Worm (Caenorhabditis elegans): Measurements from ENCODE around the gene B0222.1.

B0222.1 gene

ce11 chrV:9133950-9134349 lies at the start of gene B0222.1:
Gene B0222.1, plus strand, starts transcription at chrV:9134255.
- no peak for TF ChIP-seq ref-1 (GFP tag; conservative IDR thresholded peaks at IDR 0.05)
- TF ChIP-seq tab-1 (GFP tag; IDR thresholded peaks at IDR 0.05), result no peak
- TF ChIP-seq cog-1 (tag; optimal IDR thresholded peaks at IDR 0.05), result no peak
- TF ChIP-seq T22C8.4 (GFP tag; IDR thresholded peaks at IDR 0.05), result no peak
- TF ChIP-seq klf-2 (GFP tag; conservative IDR thresholded peaks at IDR 0.05), result no peak
- no peak for TF ChIP-seq flt-1 (GFP tag; IDR thresholded peaks at IDR 0.05)
- TF ChIP-seq ztf-23 (GFP tag; IDR thresholded peaks at IDR 0.05), result no peak
- TF ChIP-seq ztf-29 (GFP tag; IDR thresholded peaks at IDR 0.05), result no peak
- no peak for TF ChIP-seq med-1 (GFP tag; optimal IDR thresholded peaks at IDR 0.05; ENCODE audit: insufficient read depth)

- TF ChIP-seq ref-1 (GFP tag; conservative IDR thresholded peaks at IDR 0.05) (no peak), med-1 (GFP tag; optimal IDR thresholded peaks at IDR 0.05; ENCODE audit: insufficient read depth) (no peak), T22C8.4 (GFP tag; IDR thresholded peaks at IDR 0.05) (no peak), ztf-29 (GFP tag; IDR thresholded peaks at IDR 0.05) (no peak), klf-2 (GFP tag; conservative IDR thresholded peaks at IDR 0.05) (no peak), cog-1 (tag; optimal IDR thresholded peaks at IDR 0.05) (no peak), tab-1 (GFP tag; IDR thresholded peaks at IDR 0.05) (no peak), flt-1 (GFP tag; IDR thresholded peaks at IDR 0.05) (no peak), ztf-23 (GFP tag; IDR thresholded peaks at IDR 0.05) (no peak)
Observed at ce11 chrV:9085845-9086244, 48.2 kb upstream of the B0222.1 start.

ce11 chrV:9088758-9089157 lies 45.3 kb upstream of the B0222.1 start:
- TF ChIP-seq flt-1 (GFP tag; IDR thresholded peaks at IDR 0.05), result peak; percentile 42; the same call in 1 of the 2 replicates
- TF ChIP-seq klf-2 (GFP tag; conservative IDR thresholded peaks at IDR 0.05), result no peak
- TF ChIP-seq ztf-23 (GFP tag; IDR thresholded peaks at IDR 0.05), result 0 out of 2 replicates have a peak, but pooled peaks have one; percentile 7

- TF ChIP-seq tab-1 (GFP tag; IDR thresholded peaks at IDR 0.05), result 0 out of 2 replicates have a peak, but pooled peaks have one; percentile 8
Observed at ce11 chrV:9090824-9091798, 42.9 kb upstream of the B0222.1 start.

- TF ChIP-seq ztf-23 (GFP tag; IDR thresholded peaks at IDR 0.05) (no peak), flt-1 (GFP tag; IDR thresholded peaks at IDR 0.05) (no peak), cog-1 (tag; optimal IDR thresholded peaks at IDR 0.05) (no peak), ztf-29 (GFP tag; IDR thresholded peaks at IDR 0.05) (no peak), klf-2 (GFP tag; conservative IDR thresholded peaks at IDR 0.05) (no peak), med-1 (GFP tag; optimal IDR thresholded peaks at IDR 0.05; ENCODE audit: insufficient read depth) (no peak), ref-1 (GFP tag; conservative IDR thresholded peaks at IDR 0.05) (no peak), T22C8.4 (GFP tag; IDR thresholded peaks at IDR 0.05) (no peak), tab-1 (GFP tag; IDR thresholded peaks at IDR 0.05) (no peak)
Observed at ce11 chrV:9092209-9092608, 41.8 kb upstream of the B0222.1 start, which contains the start of gene T27E4.1. Gene T27E4.1, plus strand, starts transcription at chrV:9092345.

- TF ChIP-seq flt-1 (GFP tag; IDR thresholded peaks at IDR 0.05), result no peak
- no peak for TF ChIP-seq ztf-23 (GFP tag; IDR thresholded peaks at IDR 0.05)
Observed at ce11 chrV:9094060-9094628, 39.9 kb upstream of the B0222.1 start.

- TF ChIP-seq cog-1 (tag; optimal IDR thresholded peaks at IDR 0.05), result no peak
- TF ChIP-seq tab-1 (GFP tag; IDR thresholded peaks at IDR 0.05), result no peak
- TF ChIP-seq flt-1 (GFP tag; IDR thresholded peaks at IDR 0.05), result no peak
- TF ChIP-seq ztf-29 (GFP tag; IDR thresholded peaks at IDR 0.05), result no peak
- TF ChIP-seq T22C8.4 (GFP tag; IDR thresholded peaks at IDR 0.05), result no peak
- TF ChIP-seq ztf-23 (GFP tag; IDR thresholded peaks at IDR 0.05), result no peak
- TF ChIP-seq med-1 (GFP tag; optimal IDR thresholded peaks at IDR 0.05; ENCODE audit: insufficient read depth), result no peak
- TF ChIP-seq klf-2 (GFP tag; conservative IDR thresholded peaks at IDR 0.05), result no peak
- no peak for TF ChIP-seq ref-1 (GFP tag; conservative IDR thresholded peaks at IDR 0.05)
Observed at ce11 chrV:9094976-9095375, 39.1 kb upstream of the B0222.1 start.

ce11 chrV:9095613-9096317 lies 38.3 kb upstream of the B0222.1 start, which contains the start of gene F21C10.10:
Gene F21C10.10, plus strand, starts transcription at chrV:9096267.
- TF ChIP-seq flt-1 (GFP tag; IDR thresholded peaks at IDR 0.05) (0 out of 2 replicates have a peak, but pooled peaks have one; percentile 8), cog-1 (tag; optimal IDR thresholded peaks at IDR 0.05) (peak; percentile 68), ref-1 (GFP tag; conservative IDR thresholded peaks at IDR 0.05) (no peak), ztf-23 (GFP tag; IDR thresholded peaks at IDR 0.05) (no peak)

- TF ChIP-seq ref-1 (GFP tag; conservative IDR thresholded peaks at IDR 0.05) (no peak), ztf-29 (GFP tag; IDR thresholded peaks at IDR 0.05) (no peak), ztf-23 (GFP tag; IDR thresholded peaks at IDR 0.05) (no peak), med-1 (GFP tag; optimal IDR thresholded peaks at IDR 0.05; ENCODE audit: insufficient read depth) (no peak), cog-1 (tag; optimal IDR thresholded peaks at IDR 0.05) (no peak), T22C8.4 (GFP tag; IDR thresholded peaks at IDR 0.05) (no peak), klf-2 (GFP tag; conservative IDR thresholded peaks at IDR 0.05) (no peak)
Observed at ce11 chrV:9096674-9097073, 37.4 kb upstream of the B0222.1 start.

Data from whole organism, midembryonic.